Worm (Caenorhabditis elegans): ENCODE data around the gene isp-1.

DNA sequence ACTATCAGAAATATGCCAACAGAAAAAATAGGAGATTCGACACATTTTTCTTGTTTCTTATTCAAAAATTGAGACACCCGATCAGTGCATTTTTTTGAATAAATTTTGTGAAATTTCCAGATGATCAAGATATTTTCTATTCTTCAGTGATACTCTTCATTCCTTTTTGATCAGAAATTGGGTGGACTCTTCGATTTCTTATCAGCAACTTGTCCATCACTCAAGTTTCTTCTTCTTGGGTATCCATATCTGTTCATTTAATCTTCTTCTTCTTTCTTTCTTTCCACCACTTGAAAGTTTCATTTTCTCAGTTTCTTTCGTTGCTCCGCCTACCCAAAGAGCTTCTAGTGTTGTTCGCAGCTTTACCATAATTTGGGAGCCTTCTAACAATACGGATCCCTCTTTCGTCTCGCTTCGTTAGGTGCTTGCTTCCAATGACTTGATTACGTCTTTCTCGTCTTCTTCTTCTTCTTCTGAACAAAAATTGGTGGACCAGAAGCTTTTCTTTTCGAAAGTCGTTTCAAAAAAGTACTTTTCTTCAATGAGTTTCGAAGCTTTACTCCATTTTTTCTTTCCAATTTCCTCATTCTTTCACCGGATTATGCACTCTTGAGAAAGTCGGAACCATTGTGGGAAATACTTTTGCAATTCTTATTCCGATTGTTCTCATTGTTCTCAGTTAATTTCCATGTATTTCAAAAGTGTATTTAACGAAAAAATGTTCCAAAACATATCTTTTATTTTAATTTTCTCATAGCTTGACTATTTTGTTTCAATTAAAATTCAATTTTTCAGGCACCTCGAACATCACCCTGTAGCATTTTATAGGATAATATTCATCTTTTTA is 40.1 kb upstream of the isp-1 start, which contains the start of gene pct-1:
- no peak for TF ChIP-seq snpc-4 (tag; optimal IDR thresholded peaks at IDR 0.05)
- TF ChIP-seq unc-39 (tag; optimal IDR thresholded peaks at IDR 0.05), result no peak
- no peak for TF ChIP-seq nhr-28 (tag; optimal IDR thresholded peaks at IDR 0.05)

Measured in whole organism, mixed stage, embryonic.